Worm (Caenorhabditis elegans): ENCODE results near the gene srx-116.
A peak's percentile ranks its signal among the peaks of the same experiment; 100 is the strongest.

The srx-116 gene

DNA sequence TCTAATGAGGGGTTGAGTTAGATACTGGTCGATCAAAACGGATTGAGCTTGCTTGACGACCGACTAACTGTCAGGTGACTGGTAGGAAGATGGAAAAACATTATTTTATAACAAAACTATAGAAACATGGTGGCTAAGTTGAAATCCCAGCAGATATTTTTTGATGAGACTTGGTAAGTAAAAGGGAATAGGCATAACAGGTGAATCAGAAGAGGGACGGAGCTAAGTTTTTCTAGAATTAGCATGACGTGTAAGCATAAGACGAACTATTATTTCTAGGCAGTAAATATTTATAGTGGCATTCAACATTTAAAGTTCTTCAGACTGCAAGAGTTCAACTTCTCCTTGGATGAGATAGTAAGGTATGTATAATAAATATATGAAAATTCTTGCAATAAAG is 26.2 kb upstream of the srx-116 start, which contains the start of gene F56H9.8:
F56H9.8 (plus strand) TSS at position 301 of the 400 bp plus-strand sequence.
- no peak for TF ChIP-seq unc-55 (GFP tag; optimal IDR thresholded peaks at IDR 0.05)
- TF ChIP-seq ztf-11 (tag; optimal IDR thresholded peaks at IDR 0.05) = no peak
- TF ChIP-seq ceh-82 (tag; optimal IDR thresholded peaks at IDR 0.05) = no peak
- TF ChIP-seq unc-62 (GFP tag; optimal IDR thresholded peaks at IDR 0.05) = no peak
- TF ChIP-seq peb-1 (tag; optimal IDR thresholded peaks at IDR 0.05) = no peak
- no peak for TF ChIP-seq mab-5 (tag; optimal IDR thresholded peaks at IDR 0.05)
- TF ChIP-seq nhr-10 (tag; optimal IDR thresholded peaks at IDR 0.05) = no peak
- no peak for TF ChIP-seq egl-27 (tag; optimal IDR thresholded peaks at IDR 0.05)
- no peak for TF ChIP-seq aly-2 (tag; optimal IDR thresholded peaks at IDR 0.05)
- TF ChIP-seq crh-2 (tag; optimal IDR thresholded peaks at IDR 0.05) = no peak
- TF ChIP-seq blmp-1 (tag; optimal IDR thresholded peaks at IDR 0.05; ENCODE audit: insufficient read depth) = no peak
- TF ChIP-seq fos-1 (tag; optimal IDR thresholded peaks at IDR 0.05) = no peak
- TF ChIP-seq nhr-237 (tag; optimal IDR thresholded peaks at IDR 0.05) = no peak
- no peak for TF ChIP-seq unc-39 (tag; optimal IDR thresholded peaks at IDR 0.05)
- no peak for TF ChIP-seq F13H6.1 (tag; optimal IDR thresholded peaks at IDR 0.05)
- no peak for TF ChIP-seq nhr-6 (tag; optimal IDR thresholded peaks at IDR 0.05)
- TF ChIP-seq elt-3 (tag; optimal IDR thresholded peaks at IDR 0.05) = no peak

DNA sequence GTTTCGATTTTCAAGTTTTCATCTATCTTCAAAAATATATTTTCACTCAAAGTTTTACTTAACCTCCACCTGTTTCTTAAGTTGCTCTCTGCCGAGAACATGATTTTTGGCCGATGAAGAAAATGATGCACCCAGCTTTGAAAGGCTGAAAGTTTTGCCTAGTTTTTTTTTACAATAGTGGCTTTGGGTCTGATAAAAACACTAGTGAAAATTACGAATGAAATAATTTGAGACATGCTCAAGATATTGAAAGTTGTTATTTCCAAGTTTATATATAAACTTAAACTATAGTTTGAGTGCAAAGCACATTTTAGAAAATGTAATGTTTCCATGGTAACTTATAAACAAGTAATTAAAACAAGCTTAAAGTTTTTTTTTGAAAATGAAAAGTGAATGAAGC is 21.5 kb upstream of the srx-116 start, which contains the start of gene gpa-9:
gpa-9 (minus strand) TSS at position 101 of the 400 bp plus-strand sequence.
- TF ChIP-seq unc-55 (GFP tag; optimal IDR thresholded peaks at IDR 0.05) (no peak), ama-1 (optimal IDR thresholded peaks at IDR 0.05) (no peak), gmeb-1 (tag; optimal IDR thresholded peaks at IDR 0.05) (no peak), nhr-23 (tag; optimal IDR thresholded peaks at IDR 0.05) (no peak), nhr-77 (tag; optimal IDR thresholded peaks at IDR 0.05) (no peak), mdl-1 (tag; optimal IDR thresholded peaks at IDR 0.05) (no peak), nhr-6 (tag; optimal IDR thresholded peaks at IDR 0.05) (no peak), unc-62 (GFP tag; optimal IDR thresholded peaks at IDR 0.05) (no peak)

- TF ChIP-seq lin-11 (tag; optimal IDR thresholded peaks at IDR 0.05) = no peak
- TF ChIP-seq lsy-2 (tag; optimal IDR thresholded peaks at IDR 0.05) = peak in 1 of 2 experiments; percentile 59
- peak; percentile 54 for TF ChIP-seq nhr-129 (tag; optimal IDR thresholded peaks at IDR 0.05)
- TF ChIP-seq fos-1 (tag; optimal IDR thresholded peaks at IDR 0.05) = peak; percentile 46
- no peak for TF ChIP-seq unc-39 (tag; optimal IDR thresholded peaks at IDR 0.05)
- TF ChIP-seq zag-1 (tag; optimal IDR thresholded peaks at IDR 0.05) = peak; percentile 25
- no peak for TF ChIP-seq unc-62 (GFP tag; optimal IDR thresholded peaks at IDR 0.05)
- peak; percentile 60 for TF ChIP-seq unc-55 (GFP tag; optimal IDR thresholded peaks at IDR 0.05)
- TF ChIP-seq C34F6.9 (tag; optimal IDR thresholded peaks at IDR 0.05) = peak; percentile 44
- TF ChIP-seq snpc-4 (tag; optimal IDR thresholded peaks at IDR 0.05) = peak; percentile 20
Observed at ce11 chrV:12649636-12650035, 21.1 kb upstream of the srx-116 start, which contains the start of gene lin-25. Gene lin-25, plus strand, starts transcription at chrV:12649925.

ce11 chrV:12658142-12658541 is 12.6 kb upstream of the srx-116 start, which contains the start of gene W05B10.6:
Gene W05B10.6, minus strand, starts transcription at chrV:12658242.
- no peak for TF ChIP-seq aly-2 (tag; optimal IDR thresholded peaks at IDR 0.05)
- TF ChIP-seq crh-2 (tag; optimal IDR thresholded peaks at IDR 0.05) = no peak
- TF ChIP-seq gmeb-1 (tag; optimal IDR thresholded peaks at IDR 0.05) = no peak
- TF ChIP-seq lin-13 (GFP tag; optimal IDR thresholded peaks at IDR 0.05) = no peak
- TF ChIP-seq zag-1 (tag; optimal IDR thresholded peaks at IDR 0.05) = no peak
- TF ChIP-seq nhr-77 (tag; optimal IDR thresholded peaks at IDR 0.05) = no peak
- TF ChIP-seq unc-39 (tag; optimal IDR thresholded peaks at IDR 0.05) = no peak
- TF ChIP-seq nhr-129 (tag; optimal IDR thresholded peaks at IDR 0.05) = no peak
- no peak for TF ChIP-seq sma-3 (GFP tag; optimal IDR thresholded peaks at IDR 0.05)
- TF ChIP-seq mdl-1 (tag; optimal IDR thresholded peaks at IDR 0.05) = no peak
- TF ChIP-seq mbf-1 (tag; optimal IDR thresholded peaks at IDR 0.05) = no peak
- no peak for TF ChIP-seq elt-3 (tag; optimal IDR thresholded peaks at IDR 0.05)
- no peak for TF ChIP-seq unc-62 (GFP tag; optimal IDR thresholded peaks at IDR 0.05)
- TF ChIP-seq nhr-11 (tag; optimal IDR thresholded peaks at IDR 0.05) = no peak
- no peak for TF ChIP-seq sma-9 (GFP tag; optimal IDR thresholded peaks at IDR 0.05)
- no peak for TF ChIP-seq sma-9 (tag; optimal IDR thresholded peaks at IDR 0.05)
- TF ChIP-seq nhr-21 (tag; optimal IDR thresholded peaks at IDR 0.05) = no peak
- no peak for TF ChIP-seq ama-1 (optimal IDR thresholded peaks at IDR 0.05)

- TF ChIP-seq ZK546.5 (tag; optimal IDR thresholded peaks at IDR 0.05) (no peak), fos-1 (tag; optimal IDR thresholded peaks at IDR 0.05) (peak; percentile 24), sma-9 (GFP tag; optimal IDR thresholded peaks at IDR 0.05) (peak; percentile 85), sma-9 (tag; optimal IDR thresholded peaks at IDR 0.05) (no peak), nhr-10 (tag; optimal IDR thresholded peaks at IDR 0.05) (no peak), peb-1 (tag; optimal IDR thresholded peaks at IDR 0.05) (no peak), gmeb-1 (tag; optimal IDR thresholded peaks at IDR 0.05) (peak; percentile 75), mbf-1 (tag; optimal IDR thresholded peaks at IDR 0.05) (no peak), sma-3 (GFP tag; optimal IDR thresholded peaks at IDR 0.05) (peak; percentile 72), nhr-25 (tag; optimal IDR thresholded peaks at IDR 0.05) (peak; percentile 81), mdl-1 (tag; optimal IDR thresholded peaks at IDR 0.05) (no peak), elt-3 (tag; optimal IDR thresholded peaks at IDR 0.05) (no peak), nhr-12 (tag; optimal IDR thresholded peaks at IDR 0.05) (no peak), lin-13 (GFP tag; optimal IDR thresholded peaks at IDR 0.05) (peak; percentile 59), nhr-77 (tag; optimal IDR thresholded peaks at IDR 0.05) (no peak), ama-1 (optimal IDR thresholded peaks at IDR 0.05) (no peak), ceh-16 (tag; optimal IDR thresholded peaks at IDR 0.05) (no peak), Y55F3AM.14 (GFP tag; optimal IDR thresholded peaks at IDR 0.05) (no peak), aly-2 (tag; optimal IDR thresholded peaks at IDR 0.05) (no peak), nhr-21 (tag; optimal IDR thresholded peaks at IDR 0.05) (peak; percentile 43), nhr-23 (tag; optimal IDR thresholded peaks at IDR 0.05) (no peak), nhr-11 (tag; optimal IDR thresholded peaks at IDR 0.05) (no peak), dmd-4 (tag; optimal IDR thresholded peaks at IDR 0.05) (no peak), blmp-1 (tag; optimal IDR thresholded peaks at IDR 0.05; ENCODE audit: insufficient read depth) (no peak), egl-27 (tag; optimal IDR thresholded peaks at IDR 0.05) (peak; percentile 56), F13H6.1 (tag; optimal IDR thresholded peaks at IDR 0.05) (peak; percentile 27), zag-1 (tag; optimal IDR thresholded peaks at IDR 0.05) (no peak), unc-55 (GFP tag; optimal IDR thresholded peaks at IDR 0.05) (peak; percentile 83)
Observed at ce11 chrV:12659426-12659825, 11.3 kb upstream of the srx-116 start, which contains the start of gene ccch-3. Gene ccch-3, minus strand, starts transcription at chrV:12659687.

Measured in whole organism, L2 larva.